Worm (Caenorhabditis elegans) whole organism, dauer: Measurements from ENCODE around the gene lon-2.

ENCODE experiments used
- unc-62 ChIP-seq: sonication (generic microtip); optimal IDR thresholded peaks from 2 replicates; lab custom pipeline; 2017; ENCODE audit warnings: missing biosample characterization, missing genetic modification reagents, missing genetic modification characterization

lon-2 gene

ce11 chrX:4720603-4721529 is 28.0 kb downstream of the lon-2 start, which contains the start of gene F55D10.4:
F55D10.4 (minus strand) TSS chrX:4720653.
- TF ChIP-seq unc-62 (GFP tag; lab: Kevin White, UChicago), result no peak

- no peak for TF ChIP-seq unc-62 (GFP tag; lab: Kevin White, UChicago)
These were observed 30.8 kb downstream of the lon-2 start for ce11 chrX:4718114-4718513.

- no peak for TF ChIP-seq unc-62 (GFP tag; lab: Kevin White, UChicago)
These were observed 33.8 kb downstream of the lon-2 start, which contains the start of gene rpl-25.1 for ce11 chrX:4715107-4715506. rpl-25.1 (plus strand) TSS chrX:4715178.

- TF ChIP-seq unc-62 (GFP tag; lab: Kevin White, UChicago), result no peak
These were observed 37.1 kb downstream of the lon-2 start, which contains the start of the genes dnj-14 and glit-1 for ce11 chrX:4711698-4712329. dnj-14 (minus strand) TSS chrX:4711748. glit-1 (plus strand) TSS chrX:4712279.

- no peak for TF ChIP-seq unc-62 (GFP tag; lab: Kevin White, UChicago)
These were observed 42.1 kb downstream of the lon-2 start, which contains the start of gene dhhc-10 for ce11 chrX:4706755-4707226. dhhc-10 (plus strand) TSS chrX:4707176.

ce11 chrX:4705666-4706065 is 43.2 kb downstream of the lon-2 start:
- TF ChIP-seq unc-62 (GFP tag; lab: Kevin White, UChicago), result no peak

ce11 chrX:4704877-4705276 is 44.0 kb downstream of the lon-2 start, which contains the start of gene aqp-8:
aqp-8 (minus strand) TSS chrX:4704977.
- no peak for TF ChIP-seq unc-62 (GFP tag; lab: Kevin White, UChicago)

ce11 chrX:4700083-4700482 is 48.8 kb downstream of the lon-2 start:
- no peak for TF ChIP-seq unc-62 (GFP tag; lab: Kevin White, UChicago)

- no peak for TF ChIP-seq unc-62 (GFP tag; lab: Kevin White, UChicago)
These were observed 49.4 kb downstream of the lon-2 start, which contains the start of gene hyl-2 for ce11 chrX:4699411-4700050. hyl-2 (minus strand) TSS chrX:4699461.

ce11 chrX:4698271-4698670 is 50.6 kb downstream of the lon-2 start:
- TF ChIP-seq unc-62 (GFP tag; lab: Kevin White, UChicago), result no peak

- TF ChIP-seq unc-62 (GFP tag; lab: Kevin White, UChicago), result no peak
These were observed 54.1 kb downstream of the lon-2 start for ce11 chrX:4694611-4695370.

ce11 chrX:4691148-4691773 is 57.6 kb downstream of the lon-2 start, which contains the start of gene K02G10.5:
K02G10.5 (minus strand) TSS chrX:4691198.
- no peak for TF ChIP-seq unc-62 (GFP tag; lab: Kevin White, UChicago)
